Worm (Caenorhabditis elegans) whole organism, late embryonic: Measurements from ENCODE around the gene nuo-3.

Experiments
- C08G9.2 ChIP-seq: sonication (generic microtip); optimal IDR thresholded peaks from 2 replicates; lab custom pipeline; 2016; ENCODE audit warnings: mild to moderate bottlenecking, missing genetic modification characterization, moderate library complexity, missing compliant biosample characterization
- K09A11.1 ChIP-seq: sonication (generic microtip); optimal IDR thresholded peaks from 2 replicates; lab custom pipeline; 2017; ENCODE audit warnings: antibody characterized with exemption, mild to moderate bottlenecking, missing genetic modification characterization, missing compliant biosample characterization; ENCODE audit not compliant: insufficient read depth
- ceh-18 ChIP-seq: sonication (generic microtip); optimal IDR thresholded peaks from 2 replicates; lab custom pipeline; 2016; ENCODE audit warnings: missing genetic modification characterization, missing compliant biosample characterization
- ceh-2 ChIP-seq: sonication (generic microtip); optimal IDR thresholded peaks from 2 replicates; lab custom pipeline; 2016; ENCODE audit warnings: missing genotype, missing genetic modification characterization, missing compliant biosample characterization
- ceh-30 ChIP-seq: fragments of 150-350 bp; optimal IDR thresholded peaks from 2 replicates; lab custom pipeline; 2014; ENCODE audit warnings: missing biosample characterization, missing genetic modification characterization
- ceh-48 ChIP-seq: sonication (generic microtip); optimal IDR thresholded peaks from 2 replicates; lab custom pipeline; 2016; ENCODE audit warnings: missing genetic modification characterization, inconsistent platforms, missing compliant biosample characterization
- ceh-6 ChIP-seq: fragments of 200-800 bp; sonication (Bioruptor generic); optimal IDR thresholded peaks from 2 replicates; lab custom pipeline; 2018; ENCODE audit warnings: mild to moderate bottlenecking, missing genetic modification characterization, missing compliant biosample characterization
- che-1 ChIP-seq: sonication (generic microtip); optimal IDR thresholded peaks from 2 replicates; lab custom pipeline; 2016; ENCODE audit warnings: mild to moderate bottlenecking, missing genetic modification characterization, missing compliant biosample characterization
- dmd-4 ChIP-seq: sonication (generic microtip); optimal IDR thresholded peaks from 2 replicates; lab custom pipeline; 2016; ENCODE audit warnings: borderline replicate concordance, missing genetic modification characterization, missing compliant biosample characterization
- dve-1 ChIP-seq: sonication (generic microtip); optimal IDR thresholded peaks from 2 replicates; lab custom pipeline; 2017; ENCODE audit warnings: antibody characterized with exemption, mild to moderate bottlenecking, missing genetic modification characterization, missing compliant biosample characterization
- elt-4 ChIP-seq: sonication (generic microtip); optimal IDR thresholded peaks from 2 replicates; lab custom pipeline; 2016; ENCODE audit warnings: missing genetic modification characterization, missing compliant biosample characterization
- eyg-1 ChIP-seq: sonication (generic microtip); optimal IDR thresholded peaks from 2 replicates; lab custom pipeline; 2016; ENCODE audit warnings: missing genotype, missing genetic modification characterization, missing compliant biosample characterization
- fax-1 ChIP-seq: sonication (generic microtip); optimal IDR thresholded peaks from 2 replicates; lab custom pipeline; 2016; ENCODE audit warnings: missing genotype, missing genetic modification characterization, missing compliant biosample characterization
- fkh-10 ChIP-seq: fragments of 150-350 bp; optimal IDR thresholded peaks from 2 replicates; lab custom pipeline; 2014; ENCODE audit warnings: missing biosample characterization, missing genetic modification reagents, missing genetic modification characterization
- fkh-6 ChIP-seq: sonication (generic microtip); optimal IDR thresholded peaks from 2 replicates; lab custom pipeline; 2016; ENCODE audit warnings: missing genetic modification characterization, missing compliant biosample characterization
- gmeb-2 ChIP-seq: sonication (generic microtip); optimal IDR thresholded peaks from 2 replicates; lab custom pipeline; 2016; ENCODE audit warnings: missing genetic modification characterization, inconsistent platforms, missing compliant biosample characterization
- hlh-13 ChIP-seq: fragments of 200-800 bp; sonication (Bioruptor generic); optimal IDR thresholded peaks from 2 replicates; lab custom pipeline; 2018; ENCODE audit warnings: mild to moderate bottlenecking, missing genetic modification characterization, missing compliant biosample characterization
- hlh-15 ChIP-seq: sonication (generic microtip); optimal IDR thresholded peaks from 2 replicates; lab custom pipeline; 2016; ENCODE audit warnings: missing genetic modification characterization, missing compliant biosample characterization
- hlh-6 ChIP-seq: sonication (generic microtip); optimal IDR thresholded peaks from 2 replicates; lab custom pipeline; 2016; ENCODE audit warnings: missing genotype, missing genetic modification characterization, missing compliant biosample characterization
- hlh-8 ChIP-seq: sonication (generic microtip); optimal IDR thresholded peaks from 2 replicates; lab custom pipeline; 2016; ENCODE audit warnings: missing genotype, missing genetic modification characterization, missing compliant biosample characterization
- lim-6 ChIP-seq: sonication (generic microtip); optimal IDR thresholded peaks from 2 replicates; lab custom pipeline; 2016; ENCODE audit warnings: missing genetic modification characterization, missing compliant biosample characterization
- madf-2 ChIP-seq: sonication (generic microtip); optimal IDR thresholded peaks from 2 replicates; lab custom pipeline; 2017; ENCODE audit warnings: missing genetic modification characterization, missing compliant biosample characterization
- nfya-1 ChIP-seq: sonication (generic microtip); optimal IDR thresholded peaks from 2 replicates; lab custom pipeline; 2017; ENCODE audit warnings: missing genetic modification characterization, mild to moderate bottlenecking, missing compliant biosample characterization, antibody characterized with exemption, moderate library complexity
- nhr-11 ChIP-seq: fragments of 150-350 bp; optimal IDR thresholded peaks from 2 replicates; lab custom pipeline; 2014; ENCODE audit warnings: missing biosample characterization, missing genetic modification characterization
- npax-4 ChIP-seq: sonication (generic microtip); optimal IDR thresholded peaks from 2 replicates; lab custom pipeline; 2016; ENCODE audit warnings: missing genetic modification characterization, missing compliant biosample characterization
- odd-2 ChIP-seq: sonication (generic microtip); optimal IDR thresholded peaks from 2 replicates; lab custom pipeline; 2017; ENCODE audit warnings: antibody characterized with exemption, mild to moderate bottlenecking, missing genetic modification characterization, missing compliant biosample characterization
- pat-9 ChIP-seq: fragments of 200-800 bp; sonication (Bioruptor generic); optimal IDR thresholded peaks from 2 replicates; lab custom pipeline; 2018; ENCODE audit warnings: mild to moderate bottlenecking, missing genetic modification characterization, moderate library complexity, missing compliant biosample characterization
- pax-1 ChIP-seq: fragments of 150-350 bp; optimal IDR thresholded peaks from 2 replicates; lab custom pipeline; 2014; ENCODE audit warnings: missing biosample characterization, missing genetic modification characterization
- pha-2 ChIP-seq: sonication (generic microtip); optimal IDR thresholded peaks from 2 replicates; lab custom pipeline; 2017; ENCODE audit warnings: mild to moderate bottlenecking, missing genetic modification characterization, missing compliant biosample characterization
- pha-4 ChIP-seq: fragments of 150-350 bp; optimal IDR thresholded peaks from 2 replicates; lab custom pipeline; 2018; ENCODE audit warnings: missing biosample characterization, missing genetic modification reagents, missing genetic modification characterization
- pros-1 ChIP-seq: fragments of 150-350 bp; optimal IDR thresholded peaks from 2 replicates; lab custom pipeline; 2014; ENCODE audit warnings: missing biosample characterization, missing genetic modification reagents, missing genetic modification characterization
- sdc-2 ChIP-seq: sonication (generic microtip); optimal IDR thresholded peaks from 2 replicates; lab custom pipeline; 2016; ENCODE audit warnings: missing genotype, missing genetic modification characterization, missing compliant biosample characterization
- sox-2 ChIP-seq: fragments of 200-800 bp; sonication (Bioruptor generic); IDR thresholded peaks from 2 replicates; pipeline ENCODE4 v1.3.6; 2022; ENCODE audit warnings: missing genetic modification reagents, missing genetic modification characterization, missing compliant biosample characterization
- sox-4 ChIP-seq: sonication (generic microtip); optimal IDR thresholded peaks from 2 replicates; lab custom pipeline; 2017; ENCODE audit warnings: mild to moderate bottlenecking, missing genetic modification characterization, inconsistent platforms, missing compliant biosample characterization
- tbx-7 ChIP-seq: sonication (generic microtip); optimal IDR thresholded peaks from 2 replicates; lab custom pipeline; 2016; ENCODE audit warnings: missing genotype, missing genetic modification characterization, missing compliant biosample characterization
- ttx-3 ChIP-seq: sonication (generic microtip); optimal IDR thresholded peaks from 2 replicates; lab custom pipeline; 2016; ENCODE audit warnings: missing genetic modification reagents, missing genetic modification characterization, missing compliant biosample characterization
- unc-3 ChIP-seq, 2 experiments: fragments of 200-800 bp in 1 of 2; sonication (Bioruptor generic) in 1 of 2; sonication (generic microtip) in 1 of 2; conservative IDR thresholded peaks in 1 of 2; optimal IDR thresholded peaks in 1 of 2; 2 replicates each; pipeline versions ENCODE4 v1.3.6 to Lab custom; 2016 to 2022; ENCODE audit warnings: missing compliant biosample characterization in 2 of 2, missing genetic modification characterization in 2 of 2, missing genetic modification reagents in 1 of 2
- ztf-16 ChIP-seq: sonication (generic microtip); optimal IDR thresholded peaks from 2 replicates; lab custom pipeline; 2017; ENCODE audit warnings: missing genetic modification characterization, missing compliant biosample characterization

Gene nuo-3

ce11 chrIV:14766382-14766781, 31.0 kb downstream of the nuo-3 start, which contains the start of gene vti-1:
Gene vti-1 (minus strand): TSS chrIV:14766665.
- no peak for TF ChIP-seq hlh-6 (tag; lab: Kevin White, UChicago)
- TF ChIP-seq ztf-16 (tag; lab: Kevin White, UChicago): no peak
- no peak for TF ChIP-seq nfya-1
- TF ChIP-seq K09A11.1 (tag; lab: Kevin White, UChicago): no peak
- no peak for TF ChIP-seq che-1 (tag; lab: Kevin White, UChicago)
- TF ChIP-seq pros-1 (tag; lab: Kevin White, UChicago): no peak
- TF ChIP-seq sox-4 (tag; lab: Kevin White, UChicago): no peak
- TF ChIP-seq ceh-30 (tag; lab: Kevin White, UChicago): no peak
- TF ChIP-seq elt-4 (tag; lab: Kevin White, UChicago): no peak
- TF ChIP-seq ceh-2 (tag; lab: Kevin White, UChicago): no peak
- no peak for TF ChIP-seq pha-2
- TF ChIP-seq odd-2 (tag; lab: Kevin White, UChicago): no peak
- no peak for TF ChIP-seq dmd-4
- TF ChIP-seq gmeb-2 (tag; lab: Kevin White, UChicago): no peak
- TF ChIP-seq unc-3 (GFP tag; conservative IDR thresholded peaks at IDR 0.05; lab: Robert Waterston, UW): no peak
- TF ChIP-seq unc-3 (tag; optimal IDR thresholded peaks at IDR 0.05; lab: Kevin White, UChicago): no peak

DNA sequence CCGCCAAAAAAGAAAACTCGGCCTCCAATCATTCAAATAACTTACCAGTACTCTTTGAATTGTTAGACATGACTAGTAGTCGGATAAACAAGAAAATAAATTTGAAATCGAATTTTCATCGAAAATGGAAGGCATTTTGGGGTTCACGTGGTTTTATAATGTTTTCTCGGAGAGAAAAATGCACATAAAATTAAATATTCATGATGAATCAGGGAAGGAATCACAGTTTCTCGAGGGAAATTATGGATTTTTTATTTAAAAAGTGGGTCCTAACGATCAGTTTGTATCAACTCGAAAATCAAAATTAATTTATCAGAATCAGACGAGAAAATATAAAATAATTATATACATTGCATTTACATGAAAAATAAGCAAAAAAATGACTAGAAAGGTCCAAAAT, 32.0 kb downstream of the nuo-3 start, which contains the start of gene Y57G11C.5:
TSS of gene Y57G11C.5 (minus strand) at position 101 of the 400 bp plus-strand sequence.
- TF ChIP-seq sox-2 (GFP tag; lab: Robert Waterston, UW) (no peak), ceh-48 (tag; lab: Kevin White, UChicago) (no peak), npax-4 (tag; lab: Kevin White, UChicago) (no peak), C08G9.2 (tag; lab: Kevin White, UChicago) (no peak), fkh-6 (tag; lab: Kevin White, UChicago) (no peak), hlh-8 (tag; lab: Kevin White, UChicago) (no peak), fkh-10 (GFP tag; lab: Kevin White, UChicago) (no peak), che-1 (tag; lab: Kevin White, UChicago) (no peak), ztf-16 (tag; lab: Kevin White, UChicago) (no peak), dve-1 (tag; lab: Kevin White, UChicago) (no peak), pros-1 (tag; lab: Kevin White, UChicago) (no peak)

DNA sequence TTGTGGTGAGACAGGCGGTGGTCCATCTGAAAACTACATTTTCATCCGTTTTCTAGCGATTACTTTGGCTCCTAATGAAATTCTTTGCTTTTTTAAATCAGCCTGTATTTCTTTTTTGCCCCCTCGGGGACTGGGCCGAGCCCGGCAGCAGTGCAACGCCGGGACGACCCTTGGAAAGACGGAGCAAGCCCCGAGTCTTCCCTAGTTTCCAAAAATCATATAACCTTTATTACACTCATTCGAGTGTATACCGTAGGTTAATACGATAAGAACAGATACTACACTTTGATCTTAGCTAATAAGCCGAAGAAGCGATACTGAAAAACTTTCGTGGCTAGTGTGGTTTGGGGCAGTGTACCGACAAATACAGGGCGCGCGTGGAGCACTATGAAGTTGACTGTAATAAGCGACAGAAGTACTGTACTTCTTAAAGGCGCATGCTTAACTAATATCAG, 32.6 kb downstream of the nuo-3 start:
- TF ChIP-seq ceh-18 (tag; lab: Kevin White, UChicago) (no peak), madf-2 (no peak), hlh-15 (tag; lab: Kevin White, UChicago) (no peak), nhr-11 (tag; lab: Kevin White, UChicago) (no peak), sox-4 (tag; lab: Kevin White, UChicago) (no peak), hlh-13 (no peak), npax-4 (tag; lab: Kevin White, UChicago) (no peak), fkh-6 (tag; lab: Kevin White, UChicago) (no peak), pax-1 (tag; lab: Kevin White, UChicago) (no peak), ttx-3 (no peak), eyg-1 (tag; lab: Kevin White, UChicago) (no peak)

DNA sequence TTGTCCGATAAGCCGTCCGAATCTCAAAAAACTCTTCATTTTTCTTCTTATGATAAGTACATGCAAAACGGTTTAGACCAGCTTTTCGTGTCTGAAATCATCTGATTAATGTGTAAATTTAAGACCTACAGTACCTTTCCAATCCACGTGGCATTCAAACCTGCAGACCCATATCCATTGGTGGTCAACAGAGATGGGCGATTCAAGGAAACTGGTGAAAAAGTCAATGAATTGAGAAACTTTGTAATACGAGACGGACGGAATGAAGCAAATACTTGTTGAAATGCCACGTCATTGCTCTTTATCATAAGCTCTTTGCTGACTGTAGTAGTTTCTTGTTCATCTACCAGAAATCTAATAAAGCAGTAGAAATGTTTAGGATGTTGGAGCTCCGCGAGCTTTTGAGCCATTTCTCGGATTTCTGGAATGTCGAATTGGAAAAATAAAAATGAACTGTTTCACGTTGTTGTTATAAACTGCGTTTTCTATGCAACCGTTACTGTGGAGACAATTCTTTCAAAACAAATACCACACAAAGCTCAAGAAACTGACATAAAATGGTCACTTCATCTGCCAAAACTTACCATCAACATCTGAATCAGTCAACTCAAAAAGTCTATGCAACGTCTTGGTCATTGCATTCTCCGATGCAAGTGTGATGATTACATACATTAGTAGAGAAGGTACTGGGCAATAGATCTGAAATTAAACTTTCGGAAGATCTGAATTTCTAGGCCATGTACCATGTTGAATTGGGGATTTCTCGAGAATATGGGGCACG, 33.2 kb downstream of the nuo-3 start:
- TF ChIP-seq fax-1 (tag; lab: Kevin White, UChicago) (no peak), dmd-4 (no peak), tbx-7 (tag; lab: Kevin White, UChicago) (no peak), ceh-6 (GFP tag; lab: Kevin White, UChicago) (no peak), sdc-2 (tag; lab: Kevin White, UChicago) (no peak), unc-3 (GFP tag; conservative IDR thresholded peaks at IDR 0.05; lab: Robert Waterston, UW) (no peak), unc-3 (tag; optimal IDR thresholded peaks at IDR 0.05; lab: Kevin White, UChicago) (no peak), hlh-6 (tag; lab: Kevin White, UChicago) (no peak), lim-6 (tag; lab: Kevin White, UChicago) (no peak), nfya-1 (no peak), pha-4 (tag; lab: Kevin White, UChicago) (no peak), pat-9 (no peak), sox-4 (tag; lab: Kevin White, UChicago) (no peak), hlh-8 (tag; lab: Kevin White, UChicago) (no peak)
